Worm (Caenorhabditis elegans) whole organism, L2 larva: ENCODE results near the gene Y41E3.8.

Source experiments
- C34F6.9 ChIP-seq: fragments of 150-350 bp; optimal IDR thresholded peaks from 2 replicates; lab custom pipeline; 2014; ENCODE audit warnings: missing biosample characterization, missing genetic modification characterization
- F13H6.1 ChIP-seq: sonication (generic microtip); optimal IDR thresholded peaks from 2 replicates; lab custom pipeline; 2016; ENCODE audit warnings: missing genetic modification characterization, missing compliant biosample characterization
- R02D3.7 ChIP-seq: fragments of 150-350 bp; optimal IDR thresholded peaks from 2 replicates; lab custom pipeline; 2014; ENCODE audit warnings: missing biosample characterization, missing genetic modification characterization
- Y55F3AM.14 ChIP-seq: fragments of 200-800 bp; sonication (Bioruptor generic); optimal IDR thresholded peaks from 2 replicates; lab custom pipeline; 2018; ENCODE audit warnings: mild to moderate bottlenecking, missing genetic modification characterization, missing compliant biosample characterization
- ZK546.5 ChIP-seq: sonication (generic microtip); optimal IDR thresholded peaks from 2 replicates; lab custom pipeline; 2017; ENCODE audit warnings: missing biosample characterization, missing genetic modification characterization
- alr-1 ChIP-seq: fragments of 150-350 bp; optimal IDR thresholded peaks from 2 replicates; lab custom pipeline; 2014; ENCODE audit warnings: missing biosample characterization, missing genetic modification characterization
- aly-2 ChIP-seq: fragments of 150-350 bp; optimal IDR thresholded peaks from 2 replicates; lab custom pipeline; 2014; ENCODE audit warnings: missing biosample characterization, missing genetic modification characterization
- ama-1 ChIP-seq: fragments of 150-350 bp; optimal IDR thresholded peaks from 2 replicates; lab custom pipeline; 2018; ENCODE audit warnings: inconsistent platforms
- blmp-1 ChIP-seq: sonication (generic microtip); optimal IDR thresholded peaks from 2 replicates; lab custom pipeline; 2017; ENCODE audit warnings: missing genetic modification characterization, mild to moderate bottlenecking, missing compliant biosample characterization, antibody characterized with exemption, moderate library complexity; ENCODE audit not compliant: insufficient read depth
- ceh-16 ChIP-seq: fragments of 150-350 bp; optimal IDR thresholded peaks from 2 replicates; lab custom pipeline; 2014; ENCODE audit warnings: missing biosample characterization, missing genetic modification characterization
- ceh-82 ChIP-seq: fragments of 150-350 bp; optimal IDR thresholded peaks from 2 replicates; lab custom pipeline; 2014; ENCODE audit warnings: missing biosample characterization, missing genetic modification characterization
- crh-2 ChIP-seq: sonication (generic microtip); optimal IDR thresholded peaks from 2 replicates; lab custom pipeline; 2017; ENCODE audit warnings: missing biosample characterization, missing genetic modification characterization
- dmd-4 ChIP-seq: sonication (generic microtip); optimal IDR thresholded peaks from 2 replicates; lab custom pipeline; 2017; ENCODE audit warnings: missing biosample characterization, missing genetic modification characterization
- egl-27 ChIP-seq: sonication (generic microtip); optimal IDR thresholded peaks from 3 replicates; lab custom pipeline; 2017; ENCODE audit warnings: missing biosample characterization, missing genetic modification reagents, missing genetic modification characterization
- elt-3 ChIP-seq: sonication (generic microtip); optimal IDR thresholded peaks from 2 replicates; lab custom pipeline; 2017; ENCODE audit warnings: missing biosample characterization, missing genetic modification characterization
- fos-1 ChIP-seq: fragments of 150-350 bp; optimal IDR thresholded peaks from 2 replicates; lab custom pipeline; 2014; ENCODE audit warnings: missing biosample characterization, missing genetic modification characterization
- gmeb-1 ChIP-seq: fragments of 150-350 bp; optimal IDR thresholded peaks from 2 replicates; lab custom pipeline; 2014; ENCODE audit warnings: missing biosample characterization, missing genetic modification characterization
- lin-11 ChIP-seq: fragments of 150-350 bp; sonication (generic microtip); optimal IDR thresholded peaks from 2 replicates; lab custom pipeline; 2014; ENCODE audit warnings: missing biosample characterization, missing genetic modification characterization, inconsistent platforms, mixed read lengths
- lin-13 ChIP-seq: fragments of 150-350 bp; optimal IDR thresholded peaks from 2 replicates; lab custom pipeline; 2014; ENCODE audit warnings: missing biosample characterization, missing genetic modification reagents, missing genetic modification characterization
- lin-39 ChIP-seq: fragments of 150-350 bp; optimal IDR thresholded peaks from 2 replicates; lab custom pipeline; 2014; ENCODE audit warnings: missing biosample characterization, missing genetic modification reagents, missing genetic modification characterization
- lsy-2 ChIP-seq, 2 experiments: fragments of 150-350 bp in 1 of 2; sonication (generic microtip) in 1 of 2; optimal IDR thresholded peaks; 2 replicates each; lab custom pipeline; 2014 to 2017; ENCODE audit warnings: missing biosample characterization in 2 of 2, missing genetic modification characterization in 2 of 2
- mab-5 ChIP-seq: fragments of 150-350 bp; optimal IDR thresholded peaks from 2 replicates; lab custom pipeline; 2014; ENCODE audit warnings: missing biosample characterization, missing genetic modification characterization
- mbf-1 ChIP-seq: sonication (generic microtip); optimal IDR thresholded peaks from 2 replicates; lab custom pipeline; 2017; ENCODE audit warnings: missing biosample characterization, missing genetic modification characterization
- mdl-1 ChIP-seq, 2 experiments: fragments of 150-350 bp in 1 of 2; sonication (generic microtip) in 1 of 2; optimal IDR thresholded peaks; 2 replicates each; lab custom pipeline; 2017; ENCODE audit warnings: missing biosample characterization in 2 of 2, missing genetic modification characterization in 2 of 2
- nhr-10 ChIP-seq: sonication (generic microtip); optimal IDR thresholded peaks from 2 replicates; lab custom pipeline; 2017; ENCODE audit warnings: missing biosample characterization, missing genetic modification characterization
- nhr-12 ChIP-seq: fragments of 150-350 bp; optimal IDR thresholded peaks from 2 replicates; lab custom pipeline; 2014; ENCODE audit warnings: missing biosample characterization, missing genetic modification characterization
- nhr-129 ChIP-seq: fragments of 150-350 bp; optimal IDR thresholded peaks from 2 replicates; lab custom pipeline; 2014; ENCODE audit warnings: missing biosample characterization, missing genetic modification characterization
- nhr-23 ChIP-seq: fragments of 150-350 bp; optimal IDR thresholded peaks from 2 replicates; lab custom pipeline; 2014; ENCODE audit warnings: missing biosample characterization, missing genetic modification reagents, missing genetic modification characterization
- nhr-237 ChIP-seq: fragments of 150-350 bp; optimal IDR thresholded peaks from 2 replicates; lab custom pipeline; 2014; ENCODE audit warnings: missing biosample characterization, missing genetic modification characterization
- nhr-25 ChIP-seq: fragments of 150-350 bp; sonication (generic microtip); optimal IDR thresholded peaks from 3 replicates; lab custom pipeline; 2014; ENCODE audit warnings: missing biosample characterization, missing genetic modification characterization
- nhr-6 ChIP-seq: fragments of 150-350 bp; optimal IDR thresholded peaks from 2 replicates; lab custom pipeline; 2014; ENCODE audit warnings: missing biosample characterization, missing genetic modification characterization
- nhr-77 ChIP-seq: fragments of 150-350 bp; optimal IDR thresholded peaks from 2 replicates; lab custom pipeline; 2014; ENCODE audit warnings: missing biosample characterization, missing genetic modification characterization
- peb-1 ChIP-seq: fragments of 150-350 bp; optimal IDR thresholded peaks from 2 replicates; lab custom pipeline; 2014; ENCODE audit warnings: missing biosample characterization, missing genetic modification characterization
- sem-4 ChIP-seq: fragments of 150-350 bp; optimal IDR thresholded peaks from 2 replicates; lab custom pipeline; 2014; ENCODE audit warnings: missing biosample characterization, missing genetic modification reagents, missing genetic modification characterization
- skn-1 ChIP-seq: sonication (generic microtip); optimal IDR thresholded peaks from 2 replicates; lab custom pipeline; 2017; ENCODE audit warnings: missing biosample characterization, missing genetic modification characterization
- sma-3 ChIP-seq: sonication (generic microtip); optimal IDR thresholded peaks from 2 replicates; lab custom pipeline; 2016; ENCODE audit warnings: missing genetic modification reagents, missing genetic modification characterization, missing compliant biosample characterization
- sma-9 ChIP-seq, 2 experiments: fragments of 150-350 bp in 1 of 2; sonication (generic microtip) in 1 of 2; optimal IDR thresholded peaks; 2 replicates each; lab custom pipeline; 2014 to 2016; ENCODE audit warnings: missing genetic modification characterization in 2 of 2, mild to moderate bottlenecking in 1 of 2, missing biosample characterization in 1 of 2, missing compliant biosample characterization in 1 of 2, missing genetic modification reagents in 1 of 2, moderate library complexity in 1 of 2
- snpc-4 ChIP-seq: fragments of 150-350 bp; optimal IDR thresholded peaks from 2 replicates; lab custom pipeline; 2014; ENCODE audit warnings: missing biosample characterization, missing genetic modification characterization
- unc-55 ChIP-seq: fragments of 150-350 bp; sonication (generic microtip); optimal IDR thresholded peaks from 3 replicates; lab custom pipeline; 2014; ENCODE audit warnings: missing biosample characterization, missing genetic modification reagents, missing genetic modification characterization
- zag-1 ChIP-seq: fragments of 150-350 bp; optimal IDR thresholded peaks from 2 replicates; lab custom pipeline; 2014; ENCODE audit warnings: missing biosample characterization, missing genetic modification characterization
- ztf-11 ChIP-seq: sonication (generic microtip); optimal IDR thresholded peaks from 2 replicates; lab custom pipeline; 2017; ENCODE audit warnings: missing biosample characterization, missing genetic modification characterization

The Y41E3.8 gene

ce11 chrIV:15049288-15050094, 20.7 kb upstream of the Y41E3.8 start:
- TF ChIP-seq zag-1 (tag; lab: Kevin White, UChicago) (no peak), aly-2 (peak; percentile 32), nhr-129 (tag; lab: Kevin White, UChicago) (peak; percentile 36)

- TF ChIP-seq ceh-82 (tag; lab: Kevin White, UChicago) (no peak), lsy-2 (tag; optimal IDR thresholded peaks at IDR 0.05; lab: Kevin White, UChicago) (no peak), sem-4 (tag; lab: Kevin White, UChicago) (no peak)
Measured at ce11 chrIV:15046162-15046561, 17.4 kb upstream of the Y41E3.8 start.

DNA sequence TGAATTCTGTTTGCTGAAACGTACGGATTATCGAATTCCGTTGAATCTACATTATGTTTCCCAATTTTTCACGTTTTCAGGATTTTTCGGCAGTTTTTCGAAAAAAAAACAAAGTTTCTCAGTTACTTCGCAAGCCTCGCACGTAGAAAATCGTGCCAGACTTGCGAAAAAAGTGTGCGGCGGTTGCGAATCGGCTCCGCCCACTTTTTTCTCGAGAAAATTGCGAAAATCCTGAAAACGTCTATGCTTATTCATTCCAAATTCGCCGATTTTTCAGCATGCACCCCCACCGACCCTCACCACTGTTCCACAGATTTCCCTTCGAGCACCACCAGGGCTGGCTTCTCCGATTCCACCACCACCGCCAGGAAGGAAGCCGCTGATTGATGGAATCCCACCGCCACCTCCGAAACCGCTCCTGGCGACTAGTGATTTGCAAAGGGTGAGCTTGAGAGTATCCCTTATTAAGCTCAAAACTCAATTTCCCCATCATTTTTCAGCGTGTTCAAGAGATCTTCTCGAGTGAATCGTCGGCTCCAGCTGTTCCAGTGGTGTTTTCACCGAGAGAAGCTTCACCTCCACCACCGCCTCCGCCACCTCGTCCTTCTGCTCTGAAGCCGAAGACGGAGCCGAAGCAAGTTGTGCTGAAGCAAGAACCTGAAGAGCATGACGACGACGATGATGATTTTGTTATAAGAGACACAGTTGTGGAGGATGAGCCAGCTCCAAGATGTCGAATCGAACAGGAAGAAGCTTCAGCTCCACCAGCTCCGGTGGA, 13.6 kb upstream of the Y41E3.8 start:
- TF ChIP-seq elt-3 (tag; lab: Kevin White, UChicago) (no peak), C34F6.9 (tag; lab: Kevin White, UChicago) (no peak), nhr-77 (tag; lab: Kevin White, UChicago) (no peak)

ce11 chrIV:15041124-15041523, 12.3 kb upstream of the Y41E3.8 start:
- no peak for TF ChIP-seq egl-27 (tag; lab: Kevin White, UChicago)
- TF ChIP-seq skn-1 (tag; lab: Kevin White, UChicago), result no peak
- no peak for TF ChIP-seq F13H6.1 (tag; lab: Kevin White, UChicago)
- no peak for TF ChIP-seq alr-1 (tag; lab: Kevin White, UChicago)

DNA sequence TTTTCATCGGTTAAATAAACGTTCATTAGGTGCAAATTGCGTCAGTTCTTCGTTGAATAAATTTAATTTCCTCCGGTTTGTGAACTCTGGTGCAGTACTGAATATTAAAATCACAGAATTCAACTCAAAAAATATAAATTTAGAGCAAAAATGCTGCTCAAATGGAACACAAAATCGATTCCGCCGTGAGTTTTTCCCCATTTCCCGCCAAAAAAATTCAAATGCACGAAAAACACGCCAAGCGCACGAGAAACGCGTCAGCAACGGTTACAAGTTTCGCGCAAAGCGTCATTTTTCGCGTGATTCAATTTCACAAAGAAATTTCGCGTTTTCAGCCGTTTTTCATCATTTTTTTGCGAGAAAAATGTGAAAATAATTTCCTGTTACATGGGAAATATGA, 10.7 kb upstream of the Y41E3.8 start, which contains the start of gene hrpu-1:
TSS of gene hrpu-1 (plus strand) at position 140 of the 400 bp plus-strand sequence.
- no peak for TF ChIP-seq Y55F3AM.14 (GFP tag; lab: Kevin White, UChicago)
- no peak for TF ChIP-seq R02D3.7
- no peak for TF ChIP-seq mbf-1 (tag; lab: Kevin White, UChicago)
- TF ChIP-seq lin-13 (GFP tag; lab: Kevin White, UChicago), result peak; percentile 84
- peak; percentile 95 for TF ChIP-seq C34F6.9 (tag; lab: Kevin White, UChicago)
- TF ChIP-seq snpc-4, result peak; percentile 53
- TF ChIP-seq unc-55 (GFP tag; lab: Kevin White, UChicago), result peak; percentile 81
- TF ChIP-seq aly-2, result no peak
- no peak for TF ChIP-seq dmd-4
- TF ChIP-seq fos-1 (tag; lab: Kevin White, UChicago), result peak; percentile 44
- no peak for TF ChIP-seq lin-39
- TF ChIP-seq lin-11 (tag; lab: Kevin White, UChicago), result peak; percentile 55
- no peak for TF ChIP-seq nhr-23 (tag; lab: Kevin White, UChicago)
- no peak for TF ChIP-seq ceh-16 (tag; lab: Kevin White, UChicago)
- peak; percentile 46 for TF ChIP-seq ama-1 (lab: Kevin White, UChicago)
- peak; percentile 94 for TF ChIP-seq gmeb-1 (tag; lab: Kevin White, UChicago)
- TF ChIP-seq nhr-12 (tag; lab: Kevin White, UChicago), result no peak
- no peak for TF ChIP-seq mdl-1 (tag; optimal IDR thresholded peaks at IDR 0.05; lab: Kevin White, UChicago)
- no peak for TF ChIP-seq nhr-77 (tag; lab: Kevin White, UChicago)
- no peak for TF ChIP-seq egl-27 (tag; lab: Kevin White, UChicago)
- no peak for TF ChIP-seq ceh-82 (tag; lab: Kevin White, UChicago)
- peak; percentile 81 for TF ChIP-seq crh-2 (tag; lab: Kevin White, UChicago)
- peak; percentile 47 for TF ChIP-seq zag-1 (tag; lab: Kevin White, UChicago)
- TF ChIP-seq sma-3 (GFP tag; lab: Kevin White, UChicago), result peak; percentile 57
- TF ChIP-seq nhr-129 (tag; lab: Kevin White, UChicago), result peak; percentile 96
- TF ChIP-seq nhr-237 (tag; lab: Kevin White, UChicago), result no peak
- TF ChIP-seq nhr-25 (tag; lab: Kevin White, UChicago), result peak; percentile 81
- no peak for TF ChIP-seq skn-1 (tag; lab: Kevin White, UChicago)
- TF ChIP-seq ZK546.5 (tag; lab: Kevin White, UChicago), result no peak
- TF ChIP-seq peb-1 (tag; lab: Kevin White, UChicago), result no peak
- no peak for TF ChIP-seq ztf-11 (tag; lab: Kevin White, UChicago)
- TF ChIP-seq sem-4 (tag; lab: Kevin White, UChicago), result peak; percentile 7
- peak; percentile 64 for TF ChIP-seq sma-9 (GFP tag; optimal IDR thresholded peaks at IDR 0.05; lab: Kevin White, UChicago)
- TF ChIP-seq sma-9 (tag; optimal IDR thresholded peaks at IDR 0.05; lab: Kevin White, UChicago), result no peak
- peak; percentile 12 for TF ChIP-seq nhr-6 (tag; lab: Kevin White, UChicago)
- TF ChIP-seq elt-3 (tag; lab: Kevin White, UChicago), result no peak
- TF ChIP-seq mab-5, result peak; percentile 10
- no peak for TF ChIP-seq blmp-1
- no peak for TF ChIP-seq nhr-10 (tag; lab: Kevin White, UChicago)
- peak; percentile 86 to 90 for TF ChIP-seq lsy-2 (tag; optimal IDR thresholded peaks at IDR 0.05; lab: Kevin White, UChicago)
